Worm (Caenorhabditis elegans): ENCODE results near the gene Y14H12A.2.

ce11 chrII:3982313-3982712 lies 7.2 kb downstream of the Y14H12A.2 start, which contains the start of gene lin-31:
- no peak for TF ChIP-seq snpc-4 (tag; optimal IDR thresholded peaks at IDR 0.05)
- TF ChIP-seq unc-39 (tag; optimal IDR thresholded peaks at IDR 0.05): no peak
- no peak for TF ChIP-seq mls-2 (tag; optimal IDR thresholded peaks at IDR 0.05)
- TF ChIP-seq elt-3 (tag; optimal IDR thresholded peaks at IDR 0.05): no peak
- no peak for TF ChIP-seq cnd-1 (tag; optimal IDR thresholded peaks at IDR 0.05)
- TF ChIP-seq elt-1 (tag; optimal IDR thresholded peaks at IDR 0.05; ENCODE audit: borderline replicate concordance, insufficient read depth): no peak
- no peak for TF ChIP-seq unc-62 (GFP tag; optimal IDR thresholded peaks at IDR 0.05)
- no peak for TF ChIP-seq nhr-28 (tag; optimal IDR thresholded peaks at IDR 0.05)
- no peak for TF ChIP-seq lsy-2 (tag; optimal IDR thresholded peaks at IDR 0.05)

Measured in whole organism, mixed stage, embryonic.